Worm (Caenorhabditis elegans) whole organism, L4 larva: Measurements from ENCODE around the gene nhr-51.
A peak's percentile ranks its signal among the peaks of the same experiment; 100 is the strongest.

Experiments used
- D1046.2 ChIP-seq: fragments of 200-800 bp; sonication (Bioruptor generic); IDR thresholded peaks from 2 replicates; pipeline ENCODE4 v1.3.6; 2022; ENCODE audit warnings: missing genetic modification characterization, missing compliant biosample characterization
- F26F4.8 ChIP-seq: fragments of 200-800 bp; sonication (Bioruptor generic); conservative IDR thresholded peaks from 2 replicates; pipeline ENCODE4 v1.3.6; 2022; ENCODE audit warnings: missing genetic modification characterization, missing compliant biosample characterization
- F37D6.2 ChIP-seq: sonication (generic microtip); optimal IDR thresholded peaks from 2 replicates; lab custom pipeline; 2016; ENCODE audit warnings: mild to moderate bottlenecking, missing genetic modification characterization, missing compliant biosample characterization
- F49E8.2 ChIP-seq: sonication (generic microtip); optimal IDR thresholded peaks from 2 replicates; lab custom pipeline; 2016; ENCODE audit warnings: missing compliant biosample characterization, mild to moderate bottlenecking, missing genetic modification characterization, borderline replicate concordance
- T20F7.1 ChIP-seq: fragments of 200-800 bp; sonication (Bioruptor generic); optimal IDR thresholded peaks from 2 replicates; lab custom pipeline; 2018; ENCODE audit warnings: mild to moderate bottlenecking, missing genetic modification characterization, missing compliant biosample characterization
- T26A8.4 ChIP-seq: fragments of 200-800 bp; sonication (Bioruptor generic); IDR thresholded peaks from 2 replicates; pipeline ENCODE4 v1.3.6; 2022; ENCODE audit warnings: missing genetic modification characterization, missing compliant biosample characterization
- Y105C5A.15 ChIP-seq: fragments of 200-800 bp; sonication (Bioruptor generic); IDR thresholded peaks from 2 replicates; pipeline ENCODE4 v1.3.6; 2022; ENCODE audit warnings: missing genetic modification characterization, missing compliant biosample characterization
- ZK546.5 ChIP-seq, 2 experiments: sonication (generic microtip); optimal IDR thresholded peaks; 2 replicates each; lab custom pipeline; 2017; ENCODE audit warnings: missing biosample characterization in 2 of 2, missing genetic modification characterization in 2 of 2
- aha-1 ChIP-seq: fragments of 150-350 bp; peaks from one replicate; lab custom pipeline; 2014; ENCODE audit warnings: missing biosample characterization, missing genetic modification characterization
- ceh-28 ChIP-seq: fragments of 150-350 bp; optimal IDR thresholded peaks from 2 replicates; lab custom pipeline; 2014; ENCODE audit warnings: missing biosample characterization, missing genetic modification reagents, missing genetic modification characterization
- ceh-32 ChIP-seq: sonication (generic microtip); optimal IDR thresholded peaks from 2 replicates; lab custom pipeline; 2016; ENCODE audit warnings: mild to moderate bottlenecking, missing genetic modification characterization, missing compliant biosample characterization; ENCODE audit not compliant: poor library complexity
- ceh-44 ChIP-seq: fragments of 200-800 bp; sonication (Bioruptor generic); IDR thresholded peaks from 2 replicates; pipeline ENCODE4 v1.3.6; 2022; ENCODE audit warnings: missing genetic modification reagents, missing genetic modification characterization, missing compliant biosample characterization
- ceh-82 ChIP-seq: sonication (generic microtip); optimal IDR thresholded peaks from 2 replicates; lab custom pipeline; 2017; ENCODE audit warnings: missing biosample characterization, missing genetic modification characterization
- ces-1 ChIP-seq: fragments of 150-350 bp; sonication (generic microtip); optimal IDR thresholded peaks from 4 replicates; lab custom pipeline; 2014; ENCODE audit warnings: missing biosample characterization, missing genetic modification reagents, missing genetic modification characterization
- cey-2 ChIP-seq: sonication (generic microtip); optimal IDR thresholded peaks from 3 replicates; lab custom pipeline; 2017; ENCODE audit warnings: missing genetic modification characterization, mild to moderate bottlenecking, missing compliant biosample characterization, antibody characterized with exemption, borderline replicate concordance; ENCODE audit not compliant: insufficient read depth
- daf-8 ChIP-seq: fragments of 200-800 bp; sonication (Bioruptor generic); IDR thresholded peaks from 2 replicates; pipeline ENCODE4 v1.3.6; 2022; ENCODE audit warnings: missing genetic modification characterization, missing compliant biosample characterization
- dmd-6 ChIP-seq: fragments of 200-800 bp; sonication (Bioruptor generic); IDR thresholded peaks from 2 replicates; pipeline ENCODE4 v1.3.6; 2022; ENCODE audit warnings: missing genetic modification reagents, missing genetic modification characterization, missing compliant biosample characterization
- duxl-1 ChIP-seq: sonication (generic microtip); optimal IDR thresholded peaks from 2 replicates; lab custom pipeline; 2016; ENCODE audit warnings: mild to moderate bottlenecking, missing genetic modification characterization, moderate library complexity, missing compliant biosample characterization; ENCODE audit not compliant: poor library complexity
- egl-27 ChIP-seq: sonication (generic microtip); optimal IDR thresholded peaks from 3 replicates; lab custom pipeline; 2017; ENCODE audit warnings: missing biosample characterization, missing genetic modification reagents, missing genetic modification characterization
- egl-43 ChIP-seq: fragments of 200-800 bp; sonication (Bioruptor generic); IDR thresholded peaks from 2 replicates; pipeline ENCODE4 v1.3.6; 2022; ENCODE audit warnings: missing genetic modification reagents, missing genetic modification characterization, missing compliant biosample characterization
- lim-7 ChIP-seq: fragments of 200-800 bp; sonication (Bioruptor generic); IDR thresholded peaks from 2 replicates; pipeline ENCODE4 v1.3.6; 2022; ENCODE audit warnings: missing genetic modification characterization, missing compliant biosample characterization
- lin-1 ChIP-seq: fragments of 200-800 bp; sonication (Bioruptor generic); IDR thresholded peaks from 2 replicates; pipeline ENCODE4 v1.3.6; 2022; ENCODE audit warnings: missing genetic modification reagents, missing genetic modification characterization, missing compliant biosample characterization
- lin-39 ChIP-seq: fragments of 150-350 bp; optimal IDR thresholded peaks from 2 replicates; lab custom pipeline; 2014; ENCODE audit warnings: missing biosample characterization, missing genetic modification reagents, missing genetic modification characterization
- lir-3 ChIP-seq: sonication (generic microtip); optimal IDR thresholded peaks from 2 replicates; lab custom pipeline; 2016; ENCODE audit warnings: mild to moderate bottlenecking, missing genetic modification characterization, missing compliant biosample characterization
- madf-5 ChIP-seq, 2 experiments: fragments of 200-800 bp; sonication (Bioruptor generic); IDR thresholded peaks; 2 replicates each; pipeline ENCODE4 v1.3.6; 2022; ENCODE audit warnings: missing compliant biosample characterization in 2 of 2, missing genetic modification characterization in 2 of 2
- madf-9 ChIP-seq: fragments of 200-800 bp; sonication (Bioruptor generic); conservative IDR thresholded peaks from 2 replicates; pipeline ENCODE4 v1.3.6; 2022; ENCODE audit warnings: missing genetic modification reagents, missing genetic modification characterization, missing compliant biosample characterization
- mdt-29 ChIP-seq: fragments of 200-800 bp; sonication (Bioruptor generic); IDR thresholded peaks from 2 replicates; pipeline ENCODE4 v1.3.6; 2022; ENCODE audit warnings: missing genetic modification reagents, missing genetic modification characterization, missing compliant biosample characterization
- mep-1 ChIP-seq: fragments of 150-350 bp; sonication (generic microtip); optimal IDR thresholded peaks from 3 replicates; lab custom pipeline; 2014; ENCODE audit warnings: missing biosample characterization, missing genetic modification characterization
- mes-2 ChIP-seq: sonication (generic microtip); optimal IDR thresholded peaks from 2 replicates; lab custom pipeline; 2016; ENCODE audit warnings: missing genotype, mild to moderate bottlenecking, missing genetic modification characterization, missing compliant biosample characterization; ENCODE audit not compliant: poor library complexity, severe bottlenecking
- mxl-2 ChIP-seq: fragments of 200-800 bp; sonication (Bioruptor generic); conservative IDR thresholded peaks from 2 replicates; pipeline ENCODE4 v1.3.6; 2022; ENCODE audit warnings: missing genetic modification reagents, missing genetic modification characterization, missing compliant biosample characterization
- mxl-3 ChIP-seq: fragments of 200-800 bp; sonication (Bioruptor generic); optimal IDR thresholded peaks from 2 replicates; lab custom pipeline; 2018; ENCODE audit warnings: mild to moderate bottlenecking, missing genetic modification characterization, missing compliant biosample characterization
- nhr-102 ChIP-seq: sonication (generic microtip); optimal IDR thresholded peaks from 2 replicates; lab custom pipeline; 2016; ENCODE audit warnings: mild to moderate bottlenecking, missing genetic modification characterization, moderate library complexity, missing compliant biosample characterization
- nhr-11 ChIP-seq: fragments of 150-350 bp; optimal IDR thresholded peaks from 2 replicates; lab custom pipeline; 2014; ENCODE audit warnings: missing biosample characterization, missing genetic modification characterization
- nhr-237 ChIP-seq: sonication (generic microtip); optimal IDR thresholded peaks from 2 replicates; lab custom pipeline; 2017; ENCODE audit warnings: missing biosample characterization, missing genetic modification characterization
- nhr-25 ChIP-seq: sonication (generic microtip); optimal IDR thresholded peaks from 2 replicates; lab custom pipeline; 2017; ENCODE audit warnings: missing genetic modification characterization, mild to moderate bottlenecking, missing compliant biosample characterization, antibody characterized with exemption, moderate library complexity, borderline replicate concordance; ENCODE audit not compliant: insufficient read depth
- nhr-41 ChIP-seq: fragments of 200-800 bp; sonication (Bioruptor generic); IDR thresholded peaks from 2 replicates; pipeline ENCODE4 v1.3.6; 2022; ENCODE audit warnings: missing genetic modification reagents, missing genetic modification characterization, missing compliant biosample characterization
- nhr-42 ChIP-seq: fragments of 200-800 bp; sonication (Bioruptor generic); IDR thresholded peaks from 2 replicates; pipeline ENCODE4 v1.3.6; 2022; ENCODE audit warnings: missing genetic modification characterization, missing compliant biosample characterization
- nhr-48 ChIP-seq: sonication (generic microtip); optimal IDR thresholded peaks from 2 replicates; lab custom pipeline; 2016; ENCODE audit warnings: mild to moderate bottlenecking, missing genetic modification characterization, missing compliant biosample characterization
- nhr-77 ChIP-seq: fragments of 150-350 bp; optimal IDR thresholded peaks from 2 replicates; lab custom pipeline; 2014; ENCODE audit warnings: missing biosample characterization, missing genetic modification characterization
- pha-4 ChIP-seq, 2 experiments: fragments of 150-350 bp in 1 of 2; fragments of 200-800 bp in 1 of 2; sonication (Bioruptor generic) in 1 of 2; IDR thresholded peaks in 1 of 2; optimal IDR thresholded peaks in 1 of 2; 2 replicates each; pipeline versions ENCODE4 v1.3.6 to Lab custom; 2014 to 2022; ENCODE audit warnings: missing genetic modification characterization in 2 of 2, missing genetic modification reagents in 2 of 2, missing biosample characterization in 1 of 2, missing compliant biosample characterization in 1 of 2
- php-3 ChIP-seq: fragments of 200-800 bp; sonication (Bioruptor generic); IDR thresholded peaks from 2 replicates; pipeline ENCODE4 v1.3.6; 2022; ENCODE audit warnings: missing genetic modification reagents, missing genetic modification characterization, missing compliant biosample characterization
- saeg-2 ChIP-seq: fragments of 200-800 bp; sonication (Bioruptor generic); IDR thresholded peaks from 2 replicates; pipeline ENCODE4 v1.3.6; 2022; ENCODE audit warnings: missing genetic modification reagents, missing genetic modification characterization, missing compliant biosample characterization
- set-16 ChIP-seq: fragments of 200-800 bp; sonication (Bioruptor generic); IDR thresholded peaks from 2 replicates; pipeline ENCODE4 v1.3.6; 2022; ENCODE audit warnings: missing genetic modification reagents, missing genetic modification characterization, missing compliant biosample characterization
- spr-1 ChIP-seq: sonication (generic microtip); optimal IDR thresholded peaks from 2 replicates; lab custom pipeline; 2016; ENCODE audit warnings: mild to moderate bottlenecking, missing genetic modification characterization, missing compliant biosample characterization
- unc-130 ChIP-seq: sonication (generic microtip); optimal IDR thresholded peaks from 2 replicates; lab custom pipeline; 2016; ENCODE audit warnings: missing genetic modification reagents, missing genetic modification characterization, missing compliant biosample characterization
- unc-39 ChIP-seq: sonication (generic microtip); optimal IDR thresholded peaks from 2 replicates; lab custom pipeline; 2017; ENCODE audit warnings: missing biosample characterization, missing genetic modification characterization
- unc-62 ChIP-seq, 3 experiments: fragments of 150-350 bp in 1 of 3; sonication (generic microtip); optimal IDR thresholded peaks in 2 of 3; peaks in 1 of 3; 1 replicate in 1 of 3; 2 replicates in 2 of 3; lab custom pipeline; 2014 to 2017; ENCODE audit warnings: missing biosample characterization in 3 of 3, missing genetic modification characterization in 3 of 3, missing genetic modification reagents in 3 of 3, missing genotype in 1 of 3
- zfp-2 ChIP-seq: sonication (generic microtip); optimal IDR thresholded peaks from 2 replicates; lab custom pipeline; 2016; ENCODE audit warnings: mild to moderate bottlenecking, missing genetic modification characterization, missing compliant biosample characterization
- ztf-7 ChIP-seq: fragments of 150-350 bp; optimal IDR thresholded peaks from 2 replicates; lab custom pipeline; 2014; ENCODE audit warnings: missing biosample characterization, missing genetic modification characterization

The nhr-51 gene

ce11 chrV:15664053-15664661, 9.7 kb upstream of the nhr-51 start (continued):
- no peak for TF ChIP-seq ceh-82 (tag; lab: Kevin White, UChicago)
- 0 out of 2 replicates have a peak, but pooled peaks have one; percentile 35 for TF ChIP-seq egl-43 (GFP tag; lab: Robert Waterston, UW)
- no peak for TF ChIP-seq ZK546.5 (tag; optimal IDR thresholded peaks at IDR 0.05; lab: Kevin White, UChicago)
- TF ChIP-seq F37D6.2 (tag; lab: Kevin White, UChicago) = no peak
- TF ChIP-seq unc-130 (GFP tag; lab: Kevin White, UChicago) = no peak
- TF ChIP-seq nhr-25 = no peak
- TF ChIP-seq D1046.2 (GFP tag; lab: Robert Waterston, UW) = no peak
- no peak for TF ChIP-seq daf-8 (GFP tag; lab: Robert Waterston, UW)
- TF ChIP-seq mxl-3 (GFP tag; lab: Kevin White, UChicago) = peak; percentile 44
- no peak for TF ChIP-seq pha-4 (GFP tag; IDR thresholded peaks at IDR 0.05; lab: Robert Waterston, UW)
- TF ChIP-seq pha-4 (tag; optimal IDR thresholded peaks at IDR 0.05; lab: Kevin White, UChicago) = no peak
- TF ChIP-seq duxl-1 = no peak
- no peak for TF ChIP-seq set-16 (GFP tag; lab: Robert Waterston, UW)
- no peak for TF ChIP-seq egl-27
- TF ChIP-seq nhr-48 (tag; lab: Kevin White, UChicago) = peak; percentile 13
- no peak for TF ChIP-seq unc-62 (GFP tag; optimal IDR thresholded peaks at IDR 0.05 in 1 of 2; lab: Kevin White, UChicago)
- no peak for TF ChIP-seq unc-62 (tag; optimal IDR thresholded peaks at IDR 0.05; lab: Kevin White, UChicago)
- TF ChIP-seq madf-5 (GFP tag; IDR thresholded peaks at IDR 0.05; lab: Robert Waterston, UW) = no peak
- TF ChIP-seq F26F4.8 = no peak
- TF ChIP-seq mxl-2 (GFP tag; lab: Robert Waterston, UW) = no peak
- TF ChIP-seq zfp-2 (tag; lab: Kevin White, UChicago) = no peak
- TF ChIP-seq lin-39 (tag; lab: Kevin White, UChicago) = no peak
- TF ChIP-seq mep-1 (tag; lab: Kevin White, UChicago) = peak; percentile 55
- TF ChIP-seq nhr-77 (tag; lab: Kevin White, UChicago) = peak; percentile 44
- no peak for TF ChIP-seq nhr-102 (tag; lab: Kevin White, UChicago)
- no peak for TF ChIP-seq Y105C5A.15
- TF ChIP-seq ztf-7 = no peak
- TF ChIP-seq dmd-6 (GFP tag; lab: Robert Waterston, UW) = peak; percentile 55
- TF ChIP-seq spr-1 (tag; lab: Kevin White, UChicago) = no peak
- TF ChIP-seq mdt-29 (GFP tag; lab: Robert Waterston, UW) = no peak
- TF ChIP-seq aha-1 = no peak
- TF ChIP-seq saeg-2 (GFP tag; lab: Robert Waterston, UW) = no peak
- no peak for TF ChIP-seq nhr-42
- no peak for TF ChIP-seq T26A8.4 (GFP tag; lab: Robert Waterston, UW)
- TF ChIP-seq unc-39 = no peak
- peak; percentile 42 for TF ChIP-seq mes-2 (tag; lab: Kevin White, UChicago)
- no peak for TF ChIP-seq lim-7
- no peak for TF ChIP-seq ceh-44 (GFP tag; lab: Robert Waterston, UW)
- TF ChIP-seq cey-2 = no peak
- no peak for TF ChIP-seq lir-3
- TF ChIP-seq ceh-32 = no peak
- no peak for TF ChIP-seq nhr-41 (GFP tag; lab: Robert Waterston, UW)
- no peak for TF ChIP-seq php-3
- TF ChIP-seq ces-1 (GFP tag; lab: Kevin White, UChicago) = no peak
- no peak for TF ChIP-seq nhr-237 (tag; lab: Kevin White, UChicago)
- TF ChIP-seq madf-9 (GFP tag; lab: Robert Waterston, UW) = no peak
- TF ChIP-seq lin-1 = no peak
- TF ChIP-seq T20F7.1 (GFP tag; lab: Kevin White, UChicago) = peak; percentile 38
- TF ChIP-seq nhr-11 (tag; lab: Kevin White, UChicago) = peak; percentile 60
- no peak for TF ChIP-seq ceh-28 (tag; lab: Kevin White, UChicago)
- no peak for TF ChIP-seq F49E8.2 (tag; lab: Kevin White, UChicago)
